Fruit fly (Drosophila melanogaster) whole organism, embryonic: Measurements from ENCODE around the gene CG43127.

Experiments
- Atf6 ChIP-seq: fragments of 200-800 bp; sonication (Bioruptor generic); IDR thresholded peaks from 2 replicates; pipeline ENCODE4 v1.3.6; 2022; ENCODE audit warnings: missing biosample characterization, missing genetic modification characterization
- BtbVII ChIP-seq: fragments of 200-800 bp; sonication (Bioruptor generic); optimal IDR thresholded peaks from 3 replicates; lab custom pipeline; 2017; ENCODE audit warnings: missing biosample characterization, mild to moderate bottlenecking, missing genetic modification characterization
- CG11560 ChIP-seq: fragments of 200-800 bp; sonication (Bioruptor generic); IDR thresholded peaks from 3 replicates; pipeline ENCODE4 v1.3.6; 2022; ENCODE audit warnings: missing biosample characterization, missing genetic modification characterization
- CG12236 ChIP-seq: fragments of 200-800 bp; sonication (Bioruptor generic); optimal IDR thresholded peaks from 2 replicates; lab custom pipeline; 2016; ENCODE audit warnings: missing biosample characterization, missing genetic modification characterization
- CG12769 ChIP-seq: fragments of 200-800 bp; sonication (Bioruptor generic); optimal IDR thresholded peaks from 2 replicates; lab custom pipeline; 2019; ENCODE audit warnings: missing biosample characterization, mild to moderate bottlenecking, missing genetic modification characterization, moderate library complexity
- CG13624 ChIP-seq: fragments of 200-800 bp; sonication (Bioruptor generic); optimal IDR thresholded peaks from 2 replicates; lab custom pipeline; 2016; ENCODE audit warnings: missing biosample characterization, missing genetic modification characterization
- CG1602 ChIP-seq: fragments of 200-800 bp; sonication (Bioruptor generic); optimal IDR thresholded peaks from 3 replicates; lab custom pipeline; 2016; ENCODE audit warnings: missing biosample characterization, missing genetic modification characterization
- CG1603 ChIP-seq: fragments of 200-800 bp; sonication (Bioruptor generic); optimal IDR thresholded peaks from 2 replicates; lab custom pipeline; 2019; ENCODE audit warnings: missing biosample characterization, mild to moderate bottlenecking, missing genetic modification characterization, moderate library complexity
- CG30020 ChIP-seq: fragments of 200-800 bp; optimal IDR thresholded peaks from 2 replicates; lab custom pipeline; 2019; ENCODE audit warnings: missing biosample characterization, mild to moderate bottlenecking, missing genetic modification characterization, moderate library complexity
- CG3163 ChIP-seq: fragments of 200-800 bp; sonication (Bioruptor generic); optimal IDR thresholded peaks from 3 replicates; lab custom pipeline; 2016; ENCODE audit warnings: missing biosample characterization, missing genetic modification characterization
- CG4617 ChIP-seq: fragments of 200-800 bp; sonication (Bioruptor generic); optimal IDR thresholded peaks from 3 replicates; lab custom pipeline; 2016; ENCODE audit warnings: missing biosample characterization, missing genetic modification characterization, borderline replicate concordance
- CG8388 ChIP-seq: fragments of 200-800 bp; sonication (Bioruptor generic); optimal IDR thresholded peaks from 2 replicates; lab custom pipeline; 2019; ENCODE audit warnings: missing biosample characterization, mild to moderate bottlenecking, missing genetic modification characterization, moderate library complexity
- CG8944 ChIP-seq: fragments of 200-800 bp; sonication (Bioruptor generic); optimal IDR thresholded peaks from 3 replicates; lab custom pipeline; 2016; ENCODE audit warnings: missing biosample characterization, missing genetic modification characterization
- CHES-1-like ChIP-seq: fragments of 200-800 bp; sonication (Bioruptor generic); optimal IDR thresholded peaks from 2 replicates; lab custom pipeline; 2016; ENCODE audit warnings: missing biosample characterization, missing genetic modification characterization
- Drgx ChIP-seq: fragments of 200-800 bp; sonication (Bioruptor generic); IDR thresholded peaks from 2 replicates; pipeline ENCODE4 v1.3.6; 2022; ENCODE audit warnings: missing biosample characterization, missing genetic modification characterization
- Eip74EF ChIP-seq, 2 experiments: fragments of 200-800 bp in 1 of 2; fragments of >200 bp in 1 of 2; sonication (Bioruptor generic) in 1 of 2; optimal IDR thresholded peaks; 2 replicates each; lab custom pipeline; 2017 to 2019; ENCODE audit warnings: missing biosample characterization in 2 of 2, missing genetic modification characterization in 2 of 2, mild to moderate bottlenecking in 1 of 2, moderate library complexity in 1 of 2
- Ets65A ChIP-seq: fragments of 200-800 bp; sonication (Bioruptor generic); peaks from one replicate; lab custom pipeline; 2016; ENCODE audit warnings: missing biosample characterization, missing genetic modification characterization
- HLH4C ChIP-seq: fragments of 200-800 bp; sonication (Bioruptor generic); IDR thresholded peaks from 3 replicates; pipeline ENCODE4 v1.3.6; 2022; ENCODE audit warnings: missing biosample characterization, missing genetic modification characterization; ENCODE audit not compliant: partially characterized antibody
- Mrtf ChIP-seq: fragments of 200-800 bp; sonication (Bioruptor generic); IDR thresholded peaks from 3 replicates; pipeline ENCODE4 v1.3.6; 2022; ENCODE audit warnings: missing biosample characterization, missing genetic modification characterization
- NC2α ChIP-seq: fragments of 200-800 bp; sonication (Bioruptor generic); optimal IDR thresholded peaks from 2 replicates; lab custom pipeline; 2016; ENCODE audit warnings: missing biosample characterization, missing genetic modification characterization
- Rfx ChIP-seq: fragments of 200-800 bp; sonication (Bioruptor generic); IDR thresholded peaks from 2 replicates; pipeline ENCODE4 v1.3.6; 2022; ENCODE audit warnings: missing biosample characterization, missing genetic modification characterization
- Scr ChIP-seq: fragments of 200-800 bp; sonication (Bioruptor generic); IDR thresholded peaks from 2 replicates; pipeline ENCODE4 v1.3.6; 2022; ENCODE audit warnings: missing biosample characterization, missing genetic modification characterization; ENCODE audit not compliant: partially characterized antibody
- Six4 ChIP-seq: fragments of 200-800 bp; sonication (Bioruptor generic); optimal IDR thresholded peaks from 2 replicates; lab custom pipeline; 2016; ENCODE audit warnings: missing biosample characterization, missing genetic modification characterization
- Xrp1 ChIP-seq: fragments of 200-800 bp; sonication (Bioruptor generic); IDR thresholded peaks from 2 replicates; pipeline ENCODE4 v1.3.6; 2022; ENCODE audit warnings: missing biosample characterization, missing genetic modification characterization
- amos ChIP-seq: fragments of 200-800 bp; sonication (Bioruptor generic); IDR thresholded peaks from 2 replicates; pipeline ENCODE4 v1.3.6; 2022; ENCODE audit warnings: missing biosample characterization, missing genetic modification characterization; ENCODE audit not compliant: partially characterized antibody
- ap ChIP-seq: fragments of 200-800 bp; sonication (Bioruptor generic); IDR thresholded peaks from 2 replicates; pipeline ENCODE4 v1.3.6; 2022; ENCODE audit warnings: missing biosample characterization, missing genetic modification characterization
- ash1 ChIP-seq: fragments of 200-800 bp; sonication (Bioruptor generic); optimal IDR thresholded peaks from 2 replicates; lab custom pipeline; 2018; ENCODE audit warnings: missing biosample characterization, mild to moderate bottlenecking, missing genetic modification characterization
- crol ChIP-seq: fragments of 200-800 bp; sonication (Bioruptor generic); IDR thresholded peaks from 2 replicates; pipeline ENCODE4 v1.3.6; 2022; ENCODE audit warnings: missing biosample characterization, missing genetic modification characterization
- dpn ChIP-seq, 2 experiments: fragments of 200-800 bp; sonication (Bioruptor generic); optimal IDR thresholded peaks; 3 replicates each; lab custom pipeline; 2016; ENCODE audit warnings: missing biosample characterization in 2 of 2, missing genetic modification characterization in 2 of 2
- esg ChIP-seq: fragments of 200-800 bp; sonication (Bioruptor generic); conservative IDR thresholded peaks from 2 replicates; pipeline ENCODE4 v1.3.6; 2022; ENCODE audit warnings: missing biosample characterization, missing genetic modification characterization
- grn ChIP-seq: fragments of 200-800 bp; sonication (Bioruptor generic); optimal IDR thresholded peaks from 3 replicates; lab custom pipeline; 2017; ENCODE audit warnings: missing biosample characterization, missing genetic modification characterization
- hkb ChIP-seq, 2 experiments: fragments of 200-800 bp in 1 of 2; fragments of >200 bp in 1 of 2; sonication (Bioruptor generic) in 1 of 2; IDR thresholded peaks in 1 of 2; optimal IDR thresholded peaks in 1 of 2; 2 replicates each; pipeline versions ENCODE4 v1.3.6 to Lab custom; 2017 to 2022; ENCODE audit warnings: missing biosample characterization in 1 of 2, missing genetic modification characterization in 1 of 2
- ind ChIP-seq: fragments of 200-800 bp; sonication (Bioruptor generic); optimal IDR thresholded peaks from 3 replicates; lab custom pipeline; 2016; ENCODE audit warnings: missing biosample characterization, missing genetic modification characterization
- luna ChIP-seq: fragments of 200-800 bp; sonication (Bioruptor generic); optimal IDR thresholded peaks from 2 replicates; lab custom pipeline; 2016; ENCODE audit warnings: missing biosample characterization, missing genetic modification characterization
- maf-S ChIP-seq: fragments of 200-800 bp; sonication (Bioruptor generic); optimal IDR thresholded peaks from 2 replicates; lab custom pipeline; 2016; ENCODE audit warnings: missing biosample characterization, missing genetic modification characterization
- nom ChIP-seq: fragments of 200-800 bp; sonication (Bioruptor generic); optimal IDR thresholded peaks from 2 replicates; lab custom pipeline; 2017; ENCODE audit warnings: missing biosample characterization, missing genetic modification characterization, mild to moderate bottlenecking, moderate library complexity, missing genetic modification reagents
- onecut ChIP-seq: fragments of 200-800 bp; sonication (Bioruptor generic); IDR thresholded peaks from 2 replicates; pipeline ENCODE4 v1.3.6; 2022; ENCODE audit warnings: missing biosample characterization, missing genetic modification characterization
- p53 ChIP-seq: fragments of 200-800 bp; sonication (Bioruptor generic); optimal IDR thresholded peaks from 2 replicates; lab custom pipeline; 2016; ENCODE audit warnings: missing biosample characterization, missing genetic modification characterization
- pfk ChIP-seq: fragments of 200-800 bp; sonication (Bioruptor generic); optimal IDR thresholded peaks from 2 replicates; lab custom pipeline; 2018; ENCODE audit warnings: missing biosample characterization, mild to moderate bottlenecking, missing genetic modification characterization, moderate library complexity
- psq ChIP-seq: fragments of 200-800 bp; sonication (Bioruptor generic); optimal IDR thresholded peaks from 2 replicates; lab custom pipeline; 2017; ENCODE audit warnings: missing biosample characterization, missing genetic modification characterization
- sc ChIP-seq, 3 experiments: fragments of >200 bp in 2 of 3; fragments of 200-800 bp in 1 of 3; sonication (Bioruptor generic) in 1 of 3; optimal IDR thresholded peaks; 2 replicates in 2 of 3; 3 replicates in 1 of 3; lab custom pipeline; 2017; ENCODE audit warnings: mild to moderate bottlenecking in 1 of 3, missing biosample characterization in 1 of 3, missing genetic modification characterization in 1 of 3, missing genetic modification reagents in 1 of 3
- slp2 ChIP-seq: fragments of 200-800 bp; sonication (Bioruptor generic); optimal IDR thresholded peaks from 2 replicates; lab custom pipeline; 2016; ENCODE audit warnings: missing biosample characterization, missing genetic modification characterization
- sna ChIP-seq: fragments of 200-800 bp; sonication (Bioruptor generic); IDR thresholded peaks from 2 replicates; pipeline ENCODE4 v1.3.6; 2022; ENCODE audit warnings: missing biosample characterization, missing genetic modification characterization; ENCODE audit not compliant: partially characterized antibody
- sqz ChIP-seq: fragments of 200-800 bp; sonication (Bioruptor generic); optimal IDR thresholded peaks from 3 replicates; lab custom pipeline; 2018; ENCODE audit warnings: missing biosample characterization, mild to moderate bottlenecking, missing genetic modification characterization
- sug ChIP-seq: fragments of 200-800 bp; optimal IDR thresholded peaks from 2 replicates; lab custom pipeline; 2019; ENCODE audit warnings: missing biosample characterization, mild to moderate bottlenecking, missing genetic modification characterization, moderate library complexity
- tna ChIP-seq: fragments of 200-800 bp; sonication (Bioruptor generic); IDR thresholded peaks from 2 replicates; pipeline ENCODE4 v1.3.6; 2022; ENCODE audit warnings: missing biosample characterization, missing genetic modification characterization; ENCODE audit not compliant: partially characterized antibody
- toy ChIP-seq: fragments of 200-800 bp; sonication (Bioruptor generic); IDR thresholded peaks from 2 replicates; pipeline ENCODE4 v1.3.6; 2022; ENCODE audit warnings: missing biosample characterization, missing genetic modification characterization
- unpg ChIP-seq: fragments of 200-800 bp; sonication (Bioruptor generic); optimal IDR thresholded peaks from 3 replicates; lab custom pipeline; 2018; ENCODE audit warnings: missing biosample characterization, mild to moderate bottlenecking, missing genetic modification characterization, moderate library complexity
- vnd ChIP-seq: fragments of 200-800 bp; sonication (Bioruptor generic); IDR thresholded peaks from 3 replicates; pipeline ENCODE4 v1.3.6; 2022; ENCODE audit warnings: missing biosample characterization, missing genetic modification characterization; ENCODE audit not compliant: partially characterized antibody
- wdn ChIP-seq: fragments of 200-800 bp; sonication (Bioruptor generic); IDR thresholded peaks from 2 replicates; pipeline ENCODE4 v1.3.6; 2022; ENCODE audit warnings: missing biosample characterization, missing genetic modification characterization

CG43127 gene

DNA sequence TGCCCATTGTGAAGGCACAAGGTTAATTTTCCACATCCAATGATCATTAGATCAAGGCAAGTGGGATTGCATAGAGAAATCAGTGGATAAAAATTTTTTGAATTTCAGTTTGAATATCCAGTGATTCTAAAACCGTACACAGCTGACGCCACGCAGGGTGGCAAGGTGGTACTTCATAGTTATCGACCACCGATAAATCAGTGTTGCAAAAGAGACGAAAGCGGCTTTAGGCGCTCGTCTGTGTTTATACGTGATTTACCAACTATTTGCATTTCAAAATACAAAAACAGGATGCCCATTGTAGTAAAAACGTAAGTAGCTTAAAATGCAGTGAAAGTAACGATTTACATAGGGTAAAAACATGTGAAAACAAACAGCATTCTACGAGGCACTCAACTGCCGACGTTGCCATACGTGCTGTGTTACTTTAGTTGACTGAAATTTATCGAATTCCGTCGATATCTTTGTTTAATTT, 5.5 kb upstream of the CG43127 start, which contains the start of the genes CG42535, CG34001 and hay (continued):
- TF ChIP-seq wdn (GFP tag; lab: Robert Waterston, UW) (no peak), CG11560 (tag; lab: Robert Waterston, UW) (no peak), grn (GFP tag; lab: Kevin White, UChicago) (no peak), esg (no peak), nom (GFP tag; lab: Kevin White, UChicago) (no peak), p53 (GFP tag; lab: Kevin White, UChicago) (no peak), slp2 (GFP tag; lab: Kevin White, UChicago) (no peak), pfk (GFP tag; lab: Kevin White, UChicago) (no peak), sqz (no peak), unpg (GFP tag; lab: Kevin White, UChicago) (no peak), CG12236 (GFP tag; lab: Kevin White, UChicago) (no peak), Ets65A (GFP tag; lab: Kevin White, UChicago) (peak; percentile 62), Eip74EF (GFP tag; optimal IDR thresholded peaks at IDR 0.05; lab: Kevin White, UChicago) (no peak), CHES-1-like (GFP tag; lab: Kevin White, UChicago) (peak; percentile 57), CG3163 (GFP tag; lab: Kevin White, UChicago) (no peak), BtbVII (GFP tag; lab: Kevin White, UChicago) (no peak), dpn (GFP tag; optimal IDR thresholded peaks at IDR 0.05; lab: Kevin White, UChicago) (no peak), CG1603 (tag; lab: Kevin White, UChicago) (no peak), vnd (no peak), Scr (GFP tag; lab: Robert Waterston, UW) (0 out of 2 replicates have a peak, but pooled peaks have one; percentile 43), luna (GFP tag; lab: Kevin White, UChicago) (no peak), CG13624 (GFP tag; lab: Kevin White, UChicago) (peak; percentile 24), Xrp1 (peak; percentile 25; the same call in 1 of the 2 replicates), CG30020 (no peak), hkb (optimal IDR thresholded peaks at IDR 0.05; lab: Kevin White, UChicago) (peak; percentile 32), hkb (GFP tag; IDR thresholded peaks at IDR 0.05; lab: Robert Waterston, UW) (no peak), NC2α (GFP tag; lab: Kevin White, UChicago) (no peak), HLH4C (0 out of 3 replicates have a peak, but pooled peaks have one; percentile 34), Drgx (GFP tag; lab: Robert Waterston, UW) (no peak), CG8388 (no peak), sc (optimal IDR thresholded peaks at IDR 0.05; lab: Kevin White, UChicago) (no peak), sc (GFP tag; optimal IDR thresholded peaks at IDR 0.05; lab: Kevin White, UChicago) (no peak), Atf6 (no peak), crol (GFP tag; lab: Robert Waterston, UW) (no peak), onecut (no peak), toy (GFP tag; lab: Robert Waterston, UW) (no peak), psq (GFP tag; lab: Kevin White, UChicago) (no peak), amos (GFP tag; lab: Robert Waterston, UW) (peak; percentile 38; the same call in 1 of the 2 replicates), Six4 (GFP tag; lab: Kevin White, UChicago) (no peak), CG8944 (GFP tag; lab: Kevin White, UChicago) (no peak), sna (GFP tag; lab: Robert Waterston, UW) (no peak), tna (GFP tag; lab: Robert Waterston, UW) (no peak), Rfx (GFP tag; lab: Robert Waterston, UW) (no peak), ash1 (GFP tag; lab: Kevin White, UChicago) (no peak), CG1602 (no peak), ap (GFP tag; lab: Robert Waterston, UW) (no peak), CG4617 (GFP tag; lab: Kevin White, UChicago) (peak; percentile 58), CG12769 (tag; lab: Kevin White, UChicago) (no peak), Mrtf (GFP tag; lab: Robert Waterston, UW) (no peak), ind (GFP tag; lab: Kevin White, UChicago) (no peak), sug (tag; lab: Kevin White, UChicago) (no peak), maf-S (no peak)
